Worm (Caenorhabditis elegans) whole organism, L2 larva: ENCODE measurements around the gene Y51A2B.8.

Source experiments
- C34F6.9 ChIP-seq: fragments of 150-350 bp; optimal IDR thresholded peaks from 2 replicates; lab custom pipeline; 2014; ENCODE audit warnings: missing biosample characterization, missing genetic modification characterization
- R02D3.7 ChIP-seq: fragments of 150-350 bp; optimal IDR thresholded peaks from 2 replicates; lab custom pipeline; 2014; ENCODE audit warnings: missing biosample characterization, missing genetic modification characterization
- Y55F3AM.14 ChIP-seq: fragments of 200-800 bp; sonication (Bioruptor generic); optimal IDR thresholded peaks from 2 replicates; lab custom pipeline; 2018; ENCODE audit warnings: mild to moderate bottlenecking, missing genetic modification characterization, missing compliant biosample characterization
- alr-1 ChIP-seq: fragments of 150-350 bp; optimal IDR thresholded peaks from 2 replicates; lab custom pipeline; 2014; ENCODE audit warnings: missing biosample characterization, missing genetic modification characterization
- ama-1 ChIP-seq: fragments of 150-350 bp; optimal IDR thresholded peaks from 2 replicates; lab custom pipeline; 2018; ENCODE audit warnings: inconsistent platforms
- blmp-1 ChIP-seq: sonication (generic microtip); optimal IDR thresholded peaks from 2 replicates; lab custom pipeline; 2017; ENCODE audit warnings: missing genetic modification characterization, mild to moderate bottlenecking, missing compliant biosample characterization, antibody characterized with exemption, moderate library complexity; ENCODE audit not compliant: insufficient read depth
- ceh-16 ChIP-seq: fragments of 150-350 bp; optimal IDR thresholded peaks from 2 replicates; lab custom pipeline; 2014; ENCODE audit warnings: missing biosample characterization, missing genetic modification characterization
- crh-2 ChIP-seq: sonication (generic microtip); optimal IDR thresholded peaks from 2 replicates; lab custom pipeline; 2017; ENCODE audit warnings: missing biosample characterization, missing genetic modification characterization
- egl-27 ChIP-seq: sonication (generic microtip); optimal IDR thresholded peaks from 3 replicates; lab custom pipeline; 2017; ENCODE audit warnings: missing biosample characterization, missing genetic modification reagents, missing genetic modification characterization
- elt-1 ChIP-seq: fragments of 150-350 bp; optimal IDR thresholded peaks from 2 replicates; lab custom pipeline; 2014; ENCODE audit warnings: missing biosample characterization, missing genetic modification characterization
- elt-3 ChIP-seq: sonication (generic microtip); optimal IDR thresholded peaks from 2 replicates; lab custom pipeline; 2017; ENCODE audit warnings: missing biosample characterization, missing genetic modification characterization
- gmeb-1 ChIP-seq: fragments of 150-350 bp; optimal IDR thresholded peaks from 2 replicates; lab custom pipeline; 2014; ENCODE audit warnings: missing biosample characterization, missing genetic modification characterization
- lin-11 ChIP-seq: fragments of 150-350 bp; sonication (generic microtip); optimal IDR thresholded peaks from 2 replicates; lab custom pipeline; 2014; ENCODE audit warnings: missing biosample characterization, missing genetic modification characterization, inconsistent platforms, mixed read lengths
- lin-39 ChIP-seq: fragments of 150-350 bp; optimal IDR thresholded peaks from 2 replicates; lab custom pipeline; 2014; ENCODE audit warnings: missing biosample characterization, missing genetic modification reagents, missing genetic modification characterization
- lsy-2 ChIP-seq, 2 experiments: fragments of 150-350 bp in 1 of 2; sonication (generic microtip) in 1 of 2; optimal IDR thresholded peaks; 2 replicates each; lab custom pipeline; 2014 to 2017; ENCODE audit warnings: missing biosample characterization in 2 of 2, missing genetic modification characterization in 2 of 2
- mab-5 ChIP-seq: fragments of 150-350 bp; optimal IDR thresholded peaks from 2 replicates; lab custom pipeline; 2014; ENCODE audit warnings: missing biosample characterization, missing genetic modification characterization
- mbf-1 ChIP-seq: sonication (generic microtip); optimal IDR thresholded peaks from 2 replicates; lab custom pipeline; 2017; ENCODE audit warnings: missing biosample characterization, missing genetic modification characterization
- mdl-1 ChIP-seq, 2 experiments: fragments of 150-350 bp in 1 of 2; sonication (generic microtip) in 1 of 2; optimal IDR thresholded peaks; 2 replicates each; lab custom pipeline; 2017; ENCODE audit warnings: missing biosample characterization in 2 of 2, missing genetic modification characterization in 2 of 2
- nhr-11 ChIP-seq: fragments of 150-350 bp; optimal IDR thresholded peaks from 2 replicates; lab custom pipeline; 2014; ENCODE audit warnings: missing biosample characterization, missing genetic modification characterization
- nhr-12 ChIP-seq: fragments of 150-350 bp; optimal IDR thresholded peaks from 2 replicates; lab custom pipeline; 2014; ENCODE audit warnings: missing biosample characterization, missing genetic modification characterization
- nhr-129 ChIP-seq: fragments of 150-350 bp; optimal IDR thresholded peaks from 2 replicates; lab custom pipeline; 2014; ENCODE audit warnings: missing biosample characterization, missing genetic modification characterization
- nhr-21 ChIP-seq: fragments of 150-350 bp; optimal IDR thresholded peaks from 2 replicates; lab custom pipeline; 2014; ENCODE audit warnings: missing biosample characterization, missing genetic modification characterization
- nhr-23 ChIP-seq: fragments of 150-350 bp; optimal IDR thresholded peaks from 2 replicates; lab custom pipeline; 2014; ENCODE audit warnings: missing biosample characterization, missing genetic modification reagents, missing genetic modification characterization
- nhr-237 ChIP-seq: fragments of 150-350 bp; optimal IDR thresholded peaks from 2 replicates; lab custom pipeline; 2014; ENCODE audit warnings: missing biosample characterization, missing genetic modification characterization
- nhr-6 ChIP-seq: fragments of 150-350 bp; optimal IDR thresholded peaks from 2 replicates; lab custom pipeline; 2014; ENCODE audit warnings: missing biosample characterization, missing genetic modification characterization
- peb-1 ChIP-seq: fragments of 150-350 bp; optimal IDR thresholded peaks from 2 replicates; lab custom pipeline; 2014; ENCODE audit warnings: missing biosample characterization, missing genetic modification characterization
- sem-4 ChIP-seq: fragments of 150-350 bp; optimal IDR thresholded peaks from 2 replicates; lab custom pipeline; 2014; ENCODE audit warnings: missing biosample characterization, missing genetic modification reagents, missing genetic modification characterization
- skn-1 ChIP-seq: sonication (generic microtip); optimal IDR thresholded peaks from 2 replicates; lab custom pipeline; 2017; ENCODE audit warnings: missing biosample characterization, missing genetic modification characterization
- snpc-4 ChIP-seq: fragments of 150-350 bp; optimal IDR thresholded peaks from 2 replicates; lab custom pipeline; 2014; ENCODE audit warnings: missing biosample characterization, missing genetic modification characterization
- unc-39 ChIP-seq: fragments of 150-350 bp; optimal IDR thresholded peaks from 2 replicates; lab custom pipeline; 2014; ENCODE audit warnings: missing biosample characterization, missing genetic modification characterization
- unc-55 ChIP-seq: fragments of 150-350 bp; sonication (generic microtip); optimal IDR thresholded peaks from 3 replicates; lab custom pipeline; 2014; ENCODE audit warnings: missing biosample characterization, missing genetic modification reagents, missing genetic modification characterization
- unc-62 ChIP-seq: fragments of 150-350 bp; optimal IDR thresholded peaks from 2 replicates; lab custom pipeline; 2014; ENCODE audit warnings: missing biosample characterization, missing genetic modification reagents, missing genetic modification characterization
- ztf-11 ChIP-seq: sonication (generic microtip); optimal IDR thresholded peaks from 2 replicates; lab custom pipeline; 2017; ENCODE audit warnings: missing biosample characterization, missing genetic modification characterization
- ztf-4 ChIP-seq: fragments of 150-350 bp; optimal IDR thresholded peaks from 2 replicates; lab custom pipeline; 2014; ENCODE audit warnings: missing biosample characterization, missing genetic modification characterization

Y51A2B.8 gene

ce11 chrV:18378819-18379218 is at the start of gene Y51A2B.8:
Gene Y51A2B.8 (plus strand): TSS chrV:18379119.
- TF ChIP-seq Y55F3AM.14 (GFP tag; lab: Kevin White, UChicago): no peak
- no peak for TF ChIP-seq C34F6.9 (tag; lab: Kevin White, UChicago)
- no peak for TF ChIP-seq unc-62
- no peak for TF ChIP-seq R02D3.7 (tag; lab: Kevin White, UChicago)
- no peak for TF ChIP-seq lin-39 (tag; lab: Kevin White, UChicago)
- TF ChIP-seq ama-1 (lab: Kevin White, UChicago): no peak
- no peak for TF ChIP-seq elt-1 (tag; lab: Kevin White, UChicago)
- no peak for TF ChIP-seq nhr-12 (tag; lab: Kevin White, UChicago)
- TF ChIP-seq ceh-16 (tag; lab: Kevin White, UChicago): no peak
- TF ChIP-seq mab-5 (tag; lab: Kevin White, UChicago): no peak
- TF ChIP-seq crh-2 (tag; lab: Kevin White, UChicago): no peak
- TF ChIP-seq gmeb-1: no peak
- no peak for TF ChIP-seq ztf-11 (tag; lab: Kevin White, UChicago)
- no peak for TF ChIP-seq nhr-237 (tag; lab: Kevin White, UChicago)
- no peak for TF ChIP-seq nhr-21 (tag; lab: Kevin White, UChicago)

DNA sequence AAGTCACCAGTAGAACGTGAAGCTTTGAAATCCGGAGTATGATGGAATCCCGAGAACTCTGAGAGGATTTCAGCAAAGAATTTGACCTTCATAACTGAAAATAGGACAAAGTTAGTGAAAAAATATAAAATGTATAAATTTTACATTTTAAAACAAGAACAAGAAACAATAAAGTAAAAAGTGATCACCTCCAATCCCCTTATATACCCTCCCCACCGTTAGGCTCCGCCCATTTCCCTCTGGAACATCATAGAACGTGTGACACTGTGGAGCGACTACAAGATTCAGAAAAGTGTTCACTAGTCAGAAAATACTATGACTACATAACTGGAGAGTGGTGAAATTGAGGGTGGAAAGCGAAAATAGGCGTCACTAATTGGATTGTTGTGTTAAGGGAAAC is 47.8 kb upstream of the Y51A2B.8 start, which contains the start of gene B0462.4:
TSS of gene B0462.4 (minus strand) at position 101 of the 400 bp plus-strand sequence.
- TF ChIP-seq sem-4 (tag; lab: Kevin White, UChicago): no peak

DNA sequence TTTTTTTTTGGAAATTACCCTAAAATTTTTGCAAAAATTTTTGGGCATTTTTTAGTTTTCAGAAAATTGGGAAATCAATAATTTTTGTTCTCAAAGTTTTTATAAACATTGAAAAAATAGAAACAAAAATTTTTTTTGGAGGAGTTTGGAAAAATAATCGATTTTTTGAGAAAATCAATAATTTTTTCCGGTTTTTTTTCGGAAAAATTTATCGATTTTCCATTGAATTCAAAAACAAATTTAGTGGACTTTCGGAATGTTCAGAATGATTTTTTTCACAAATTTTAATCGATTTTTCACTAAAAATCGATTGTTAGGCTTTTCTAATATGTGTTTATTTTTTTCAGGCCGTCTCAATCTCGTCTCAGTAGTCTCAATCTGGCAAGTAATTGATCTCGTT is 41.3 kb upstream of the Y51A2B.8 start:
- no peak for TF ChIP-seq lsy-2 (tag; optimal IDR thresholded peaks at IDR 0.05; lab: Kevin White, UChicago)
- TF ChIP-seq egl-27: no peak
- no peak for TF ChIP-seq ztf-11 (tag; lab: Kevin White, UChicago)
- no peak for TF ChIP-seq mbf-1
- no peak for TF ChIP-seq skn-1 (tag; lab: Kevin White, UChicago)
- no peak for TF ChIP-seq nhr-237 (tag; lab: Kevin White, UChicago)
- no peak for TF ChIP-seq nhr-23 (tag; lab: Kevin White, UChicago)
- TF ChIP-seq nhr-129 (tag; lab: Kevin White, UChicago): no peak
- TF ChIP-seq lin-11 (tag; lab: Kevin White, UChicago): no peak
- TF ChIP-seq alr-1 (tag; lab: Kevin White, UChicago): no peak
- TF ChIP-seq blmp-1: no peak
- no peak for TF ChIP-seq crh-2 (tag; lab: Kevin White, UChicago)
- TF ChIP-seq nhr-6 (tag; lab: Kevin White, UChicago): no peak
- TF ChIP-seq nhr-11 (tag; lab: Kevin White, UChicago): no peak
- no peak for TF ChIP-seq unc-55
- no peak for TF ChIP-seq elt-3 (tag; lab: Kevin White, UChicago)
- no peak for TF ChIP-seq Y55F3AM.14 (GFP tag; lab: Kevin White, UChicago)
- TF ChIP-seq peb-1 (tag; lab: Kevin White, UChicago): no peak
- TF ChIP-seq nhr-12 (tag; lab: Kevin White, UChicago): no peak

DNA sequence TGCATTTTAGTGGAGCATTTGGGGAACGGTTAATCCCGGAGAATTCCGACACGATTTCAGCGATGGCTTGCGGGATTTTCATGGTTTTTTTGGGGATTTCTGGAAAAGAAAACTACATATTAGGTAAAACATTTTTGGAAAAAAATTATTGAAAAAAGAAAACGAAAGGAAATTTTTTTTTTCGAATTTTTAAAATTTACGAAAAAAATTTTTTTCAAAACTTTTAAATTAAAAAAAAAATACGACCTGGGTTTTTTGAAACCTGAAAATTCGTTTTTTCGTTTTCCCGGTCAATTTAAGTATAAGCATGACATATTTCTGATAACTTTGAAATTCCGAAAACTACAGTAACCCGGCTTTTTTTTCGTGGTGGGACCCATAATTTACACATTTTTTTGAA is 39.1 kb upstream of the Y51A2B.8 start, which contains the start of gene C08E8.10:
TSS of gene C08E8.10 (minus strand) at position 101 of the 400 bp plus-strand sequence.
- no peak for TF ChIP-seq unc-62
- no peak for TF ChIP-seq ama-1 (lab: Kevin White, UChicago)
- TF ChIP-seq nhr-129 (tag; lab: Kevin White, UChicago): no peak
- TF ChIP-seq mdl-1 (tag; optimal IDR thresholded peaks at IDR 0.05; lab: Kevin White, UChicago): no peak
- no peak for TF ChIP-seq nhr-21 (tag; lab: Kevin White, UChicago)
- TF ChIP-seq, all 48 proteins: peak for 0

DNA sequence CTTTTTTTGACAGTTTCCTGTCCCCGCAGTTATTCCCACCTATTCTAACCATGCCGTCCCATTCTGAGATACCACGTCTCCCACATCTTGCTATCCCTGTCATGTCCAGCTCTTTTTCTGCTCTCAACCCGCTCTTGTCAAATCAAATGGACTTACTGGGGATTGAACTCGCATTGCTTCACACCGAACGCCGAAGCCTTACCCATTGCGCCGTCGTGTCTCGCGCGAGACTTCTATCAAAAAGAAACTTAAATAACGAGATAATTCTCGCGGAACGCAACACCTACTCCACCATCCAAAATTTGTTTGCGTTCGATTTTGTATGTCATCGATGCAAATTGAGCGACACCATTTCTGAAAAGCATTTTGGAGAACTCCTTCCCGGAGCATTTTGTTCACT is 34.7 kb upstream of the Y51A2B.8 start:
- no peak for TF ChIP-seq nhr-237 (tag; lab: Kevin White, UChicago)
- no peak for TF ChIP-seq nhr-129 (tag; lab: Kevin White, UChicago)
- no peak for TF ChIP-seq snpc-4 (tag; lab: Kevin White, UChicago)
- TF ChIP-seq ztf-4 (tag; lab: Kevin White, UChicago): no peak
- TF ChIP-seq unc-39 (tag; lab: Kevin White, UChicago): no peak
